Worm (Caenorhabditis elegans) whole organism, L4 larva: Measurements from ENCODE around the gene C12D8.9.

Experiments used
- ama-1 ChIP-seq: fragments of 150-350 bp; optimal IDR thresholded peaks from 2 replicates; lab custom pipeline; 2014; ENCODE audit warnings: inconsistent platforms, mixed read lengths
- egl-27 ChIP-seq: sonication (generic microtip); optimal IDR thresholded peaks from 3 replicates; lab custom pipeline; 2017; ENCODE audit warnings: missing biosample characterization, missing genetic modification reagents, missing genetic modification characterization
- fos-1 ChIP-seq: fragments of 150-350 bp; optimal IDR thresholded peaks from 2 replicates; lab custom pipeline; 2014; ENCODE audit warnings: missing biosample characterization, missing genetic modification characterization
- hlh-30 ChIP-seq: sonication (generic microtip); optimal IDR thresholded peaks from 2 replicates; lab custom pipeline; 2017; ENCODE audit warnings: antibody characterized with exemption, mild to moderate bottlenecking, missing genetic modification characterization, missing compliant biosample characterization; ENCODE audit not compliant: insufficient read depth
- madf-9 ChIP-seq: fragments of 200-800 bp; sonication (Bioruptor generic); conservative IDR thresholded peaks from 2 replicates; pipeline ENCODE4 v1.3.6; 2022; ENCODE audit warnings: missing genetic modification reagents, missing genetic modification characterization, missing compliant biosample characterization
- nhr-237 ChIP-seq: sonication (generic microtip); optimal IDR thresholded peaks from 2 replicates; lab custom pipeline; 2017; ENCODE audit warnings: missing biosample characterization, missing genetic modification characterization
- nhr-6 ChIP-seq: fragments of 150-350 bp; optimal IDR thresholded peaks from 2 replicates; lab custom pipeline; 2014; ENCODE audit warnings: missing biosample characterization, missing genetic modification characterization
- spr-3 ChIP-seq: fragments of 200-800 bp; sonication (Bioruptor generic); optimal IDR thresholded peaks from 2 replicates; lab custom pipeline; 2018; ENCODE audit warnings: mild to moderate bottlenecking, missing genetic modification characterization, missing compliant biosample characterization
- unc-62 ChIP-seq, 3 experiments: fragments of 150-350 bp in 1 of 3; sonication (generic microtip); optimal IDR thresholded peaks in 2 of 3; peaks in 1 of 3; 1 replicate in 1 of 3; 2 replicates in 2 of 3; lab custom pipeline; 2014 to 2017; ENCODE audit warnings: missing biosample characterization in 3 of 3, missing genetic modification characterization in 3 of 3, missing genetic modification reagents in 3 of 3, missing genotype in 1 of 3

- TF ChIP-seq unc-62 (GFP tag; optimal IDR thresholded peaks at IDR 0.05 in 1 of 2; lab: Kevin White, UChicago) (no peak), unc-62 (tag; optimal IDR thresholded peaks at IDR 0.05; lab: Kevin White, UChicago) (no peak), madf-9 (no peak), egl-27 (tag; lab: Kevin White, UChicago) (no peak), hlh-30 (tag; lab: Kevin White, UChicago) (no peak), spr-3 (GFP tag; lab: Kevin White, UChicago) (no peak), fos-1 (tag; lab: Kevin White, UChicago) (no peak), nhr-6 (tag; lab: Kevin White, UChicago) (no peak), nhr-237 (no peak), ama-1 (no peak)
Observed at ce11 chrV:10291848-10292247, 48.8 kb upstream of the C12D8.9 start.
